Worm (Caenorhabditis elegans) whole organism, L3 larva: ENCODE data around the gene K04C1.5.

ENCODE experiments used
- fkh-10 ChIP-seq: sonication (generic microtip); optimal IDR thresholded peaks from 2 replicates; lab custom pipeline; 2017; ENCODE audit warnings: missing biosample characterization, missing genetic modification reagents, missing genetic modification characterization
- lin-39 ChIP-seq: fragments of 150-350 bp; optimal IDR thresholded peaks from 2 replicates; lab custom pipeline; 2018; ENCODE audit warnings: missing biosample characterization, missing genetic modification reagents, missing genetic modification characterization
- nhr-11 ChIP-seq: fragments of 150-350 bp; optimal IDR thresholded peaks from 2 replicates; lab custom pipeline; 2014; ENCODE audit warnings: missing biosample characterization, missing genetic modification characterization
- nhr-23 ChIP-seq: fragments of 150-350 bp; optimal IDR thresholded peaks from 2 replicates; lab custom pipeline; 2014; ENCODE audit warnings: missing biosample characterization, missing genetic modification reagents, missing genetic modification characterization
- sea-2 ChIP-seq: fragments of 150-350 bp; sonication (generic microtip); optimal IDR thresholded peaks from 4 replicates; lab custom pipeline; 2014; ENCODE audit warnings: missing biosample characterization, missing genetic modification reagents, missing genetic modification characterization
- skn-1 ChIP-seq: fragments of 150-350 bp; optimal IDR thresholded peaks from 2 replicates; lab custom pipeline; 2014; ENCODE audit warnings: missing biosample characterization, missing genetic modification characterization
- snpc-4 ChIP-seq: fragments of 150-350 bp; optimal IDR thresholded peaks from 2 replicates; lab custom pipeline; 2014; ENCODE audit warnings: missing biosample characterization, missing genetic modification characterization
- ztf-4 ChIP-seq: fragments of 150-350 bp; optimal IDR thresholded peaks from 2 replicates; lab custom pipeline; 2014; ENCODE audit warnings: missing biosample characterization, missing genetic modification characterization

DNA sequence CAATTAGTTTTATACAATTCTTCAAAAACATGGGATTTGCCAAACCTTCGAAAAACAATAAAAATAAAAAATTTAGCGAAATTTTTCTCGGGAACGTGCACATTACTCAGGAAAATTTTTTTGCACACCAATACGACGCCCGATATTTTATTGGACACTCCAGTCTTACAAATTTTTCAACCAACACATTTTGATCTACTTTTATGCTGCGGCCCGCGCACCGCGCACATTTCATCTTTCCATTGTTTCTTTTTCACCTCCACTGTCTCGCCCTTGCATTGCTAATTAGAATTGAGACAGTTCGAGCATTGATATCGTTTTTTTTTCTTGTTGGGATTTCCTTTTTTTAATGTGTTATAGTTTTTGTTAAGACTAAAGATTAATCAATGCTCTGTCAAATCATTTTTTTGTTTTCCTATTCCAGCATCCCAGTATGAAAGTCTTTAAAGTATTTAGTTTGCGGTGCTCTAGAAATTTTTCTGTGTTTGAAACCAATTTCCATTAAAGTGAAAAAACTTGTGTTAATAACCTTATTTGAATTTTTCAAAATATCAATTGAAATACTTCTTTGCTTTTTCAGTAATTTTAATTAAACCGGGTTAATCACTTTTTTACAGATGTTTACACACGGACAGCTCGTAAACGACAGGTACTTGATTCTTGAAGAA is at the start of gene K04C1.5:
- TF ChIP-seq lin-39 (tag; lab: Kevin White, UChicago) (no peak), skn-1 (tag; lab: Kevin White, UChicago) (no peak), fkh-10 (GFP tag; lab: Kevin White, UChicago) (no peak), nhr-11 (tag; lab: Kevin White, UChicago) (no peak), sea-2 (no peak), nhr-23 (tag; lab: Kevin White, UChicago) (no peak), snpc-4 (tag; lab: Kevin White, UChicago) (no peak), ztf-4 (no peak)
